Worm (Caenorhabditis elegans) whole organism, midembryonic: ENCODE data around the gene daz-1.

Experiments used
- T22C8.4 ChIP-seq: fragments of 200-800 bp; sonication (Bioruptor generic); IDR thresholded peaks from 2 replicates; pipeline ENCODE4 v1.3.6; 2022; ENCODE audit warnings: missing genetic modification characterization, missing compliant biosample characterization
- cog-1 ChIP-seq: sonication (generic microtip); optimal IDR thresholded peaks from 2 replicates; lab custom pipeline; 2016; ENCODE audit warnings: missing genetic modification characterization, missing compliant biosample characterization
- flt-1 ChIP-seq: fragments of 200-800 bp; sonication (Bioruptor generic); IDR thresholded peaks from 2 replicates; pipeline ENCODE4 v1.3.6; 2022; ENCODE audit warnings: missing genetic modification characterization, missing compliant biosample characterization
- klf-2 ChIP-seq: fragments of 200-800 bp; sonication (Bioruptor generic); conservative IDR thresholded peaks from 2 replicates; pipeline ENCODE4 v1.3.6; 2022; ENCODE audit warnings: missing genetic modification reagents, missing genetic modification characterization, missing compliant biosample characterization
- med-1 ChIP-seq: sonication (generic microtip); optimal IDR thresholded peaks from 2 replicates; lab custom pipeline; 2017; ENCODE audit warnings: missing genetic modification characterization, mild to moderate bottlenecking, missing compliant biosample characterization, antibody characterized with exemption, missing genetic modification reagents; ENCODE audit not compliant: insufficient read depth
- ref-1 ChIP-seq: fragments of 200-800 bp; sonication (Bioruptor generic); conservative IDR thresholded peaks from 2 replicates; pipeline ENCODE4 v1.3.6; 2022; ENCODE audit warnings: missing genetic modification reagents, missing genetic modification characterization, missing compliant biosample characterization
- tab-1 ChIP-seq: fragments of 200-800 bp; sonication (Bioruptor generic); IDR thresholded peaks from 2 replicates; pipeline ENCODE4 v1.3.6; 2022; ENCODE audit warnings: missing genetic modification characterization, missing compliant biosample characterization
- ztf-23 ChIP-seq: fragments of 200-800 bp; sonication (Bioruptor generic); IDR thresholded peaks from 2 replicates; pipeline ENCODE4 v1.3.6; 2022; ENCODE audit warnings: missing genetic modification reagents, missing genetic modification characterization, missing compliant biosample characterization
- ztf-29 ChIP-seq: fragments of 200-800 bp; sonication (Bioruptor generic); IDR thresholded peaks from 2 replicates; pipeline ENCODE4 v1.3.6; 2022; ENCODE audit warnings: missing genetic modification reagents, missing genetic modification characterization, missing compliant biosample characterization

daz-1 gene

DNA sequence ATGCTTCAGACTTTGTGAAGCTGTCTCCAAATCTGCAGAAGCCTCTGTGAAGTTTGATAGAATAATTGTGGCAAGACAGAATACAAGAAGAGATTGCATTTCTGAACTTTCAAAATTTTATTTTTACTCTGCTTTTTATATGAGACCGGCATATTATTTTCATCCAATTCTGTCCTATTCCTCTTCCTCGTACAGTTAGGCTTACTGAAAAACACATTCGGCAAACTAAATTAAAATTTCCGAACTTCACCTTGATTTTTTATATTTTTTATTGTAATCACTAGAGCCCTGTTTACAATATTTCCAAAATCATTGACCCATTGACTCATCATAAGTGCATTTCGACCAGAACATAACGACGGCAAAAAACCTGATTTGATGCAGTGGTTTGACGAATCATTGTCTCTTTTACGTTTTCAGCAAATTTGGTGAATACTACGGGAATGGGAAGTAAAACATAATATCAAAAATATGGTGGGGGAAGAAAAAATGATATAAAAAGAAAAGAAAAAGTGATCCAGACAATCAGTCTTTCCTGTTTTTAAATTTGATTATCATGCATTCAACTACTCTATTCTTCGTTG, 42.1 kb downstream of the daz-1 start, which contains the start of the genes suex-1 and F12A10.9:
Gene suex-1, minus strand, starts transcription at position 101 of the 584 bp plus-strand sequence.
Gene F12A10.9, plus strand, starts transcription at position 534 of the 584 bp plus-strand sequence.
- TF ChIP-seq klf-2 (GFP tag; lab: Robert Waterston, UW): no peak
- no peak for TF ChIP-seq T22C8.4 (GFP tag; lab: Robert Waterston, UW)
- no peak for TF ChIP-seq tab-1 (GFP tag; lab: Robert Waterston, UW)
- no peak for TF ChIP-seq ztf-29 (GFP tag; lab: Robert Waterston, UW)
- TF ChIP-seq cog-1 (tag; lab: Kevin White, UChicago): no peak
- no peak for TF ChIP-seq flt-1 (GFP tag; lab: Robert Waterston, UW)
- TF ChIP-seq ztf-23 (GFP tag; lab: Robert Waterston, UW): no peak
- TF ChIP-seq med-1 (GFP tag; lab: Kevin White, UChicago): no peak
- no peak for TF ChIP-seq ref-1 (GFP tag; lab: Robert Waterston, UW)

DNA sequence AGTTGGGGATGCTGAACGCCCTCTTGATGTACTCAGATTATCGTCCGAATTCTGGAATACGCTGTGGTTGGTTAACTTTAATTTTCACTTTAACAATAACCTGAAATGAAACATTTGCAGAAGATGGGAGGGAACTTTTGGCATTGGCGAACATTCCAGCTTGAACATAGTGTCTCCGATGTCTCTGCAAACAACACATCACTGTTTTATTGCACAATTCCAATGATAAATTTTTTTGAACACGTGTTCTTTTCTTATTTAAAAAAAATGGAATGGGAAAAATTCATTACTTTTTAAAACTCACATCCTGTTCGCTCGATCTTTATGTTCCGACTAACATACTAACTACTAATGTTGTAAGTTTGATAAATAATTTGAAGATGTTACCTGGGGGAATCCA, 44.4 kb downstream of the daz-1 start, which contains the start of gene fzy-1:
Gene fzy-1, plus strand, starts transcription at position 301 of the 400 bp plus-strand sequence.
- no peak for TF ChIP-seq ref-1 (GFP tag; lab: Robert Waterston, UW)
- no peak for TF ChIP-seq tab-1 (GFP tag; lab: Robert Waterston, UW)
- TF ChIP-seq flt-1 (GFP tag; lab: Robert Waterston, UW): no peak
- TF ChIP-seq med-1 (GFP tag; lab: Kevin White, UChicago): no peak

DNA sequence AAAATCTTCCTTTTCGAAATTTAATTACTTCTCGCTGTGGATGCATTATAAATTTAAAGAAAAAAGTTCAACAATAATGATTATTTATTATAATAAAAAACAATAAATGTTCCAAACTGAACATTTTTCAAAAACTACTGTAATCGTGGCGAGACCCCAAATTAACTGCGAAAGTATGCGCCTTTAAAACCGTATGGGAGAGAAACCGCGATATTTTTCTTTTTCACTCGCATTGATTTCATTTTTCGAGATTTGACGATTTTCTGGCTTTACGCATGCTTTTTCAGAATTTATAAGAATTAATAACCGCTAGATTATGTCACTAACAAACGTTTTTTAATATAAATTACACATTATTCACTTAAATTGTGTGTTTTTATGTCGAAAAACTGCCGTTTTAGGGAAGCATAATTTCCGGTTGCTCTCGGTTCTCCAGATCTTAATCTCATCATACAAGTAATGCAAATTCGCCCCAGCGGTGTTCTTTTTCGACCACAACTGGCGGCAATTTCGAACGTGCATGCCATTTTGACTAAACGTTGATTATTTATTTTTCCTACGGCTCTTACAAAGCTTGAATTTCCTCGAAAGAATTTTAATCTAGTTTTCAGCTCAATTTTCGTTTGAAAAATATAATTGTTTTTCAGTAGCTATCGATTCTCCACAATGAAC, 45.0 kb downstream of the daz-1 start, which contains the start of gene F12A10.8:
Gene F12A10.8, minus strand, starts transcription at position 79 of the 672 bp plus-strand sequence.
- TF ChIP-seq tab-1 (GFP tag; lab: Robert Waterston, UW) (no peak), med-1 (GFP tag; lab: Kevin White, UChicago) (no peak), ref-1 (GFP tag; lab: Robert Waterston, UW) (no peak), T22C8.4 (GFP tag; lab: Robert Waterston, UW) (no peak), flt-1 (GFP tag; lab: Robert Waterston, UW) (no peak), klf-2 (GFP tag; lab: Robert Waterston, UW) (no peak), cog-1 (tag; lab: Kevin White, UChicago) (no peak), ztf-23 (GFP tag; lab: Robert Waterston, UW) (no peak), ztf-29 (GFP tag; lab: Robert Waterston, UW) (no peak)

DNA sequence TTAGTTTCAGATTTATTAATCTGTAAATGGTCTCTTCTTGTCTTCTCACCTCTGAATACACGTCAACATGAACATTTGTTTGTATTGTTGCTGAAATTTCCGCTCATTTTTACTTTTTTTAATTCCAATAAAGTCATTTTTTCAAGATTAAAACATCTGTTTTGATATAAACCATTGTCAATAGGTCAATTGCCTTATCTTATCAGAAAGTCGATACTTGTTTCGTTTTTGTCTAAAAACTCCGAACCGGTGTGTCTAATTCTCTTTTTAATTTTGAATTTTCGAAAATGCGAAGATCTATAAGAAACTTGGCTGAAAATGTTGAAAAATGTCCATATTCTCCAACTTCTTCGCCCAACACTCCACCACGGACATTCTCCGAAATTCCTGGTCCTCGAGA, 47.7 kb downstream of the daz-1 start, which contains the start of gene cyp-44A1:
Gene cyp-44A1, plus strand, starts transcription at position 285 of the 400 bp plus-strand sequence.
- no peak for TF ChIP-seq T22C8.4 (GFP tag; lab: Robert Waterston, UW)
- no peak for TF ChIP-seq klf-2 (GFP tag; lab: Robert Waterston, UW)
- no peak for TF ChIP-seq ref-1 (GFP tag; lab: Robert Waterston, UW)
- no peak for TF ChIP-seq ztf-29 (GFP tag; lab: Robert Waterston, UW)
- TF ChIP-seq cog-1 (tag; lab: Kevin White, UChicago): no peak
- TF ChIP-seq flt-1 (GFP tag; lab: Robert Waterston, UW): no peak
- no peak for TF ChIP-seq med-1 (GFP tag; lab: Kevin White, UChicago)
- TF ChIP-seq tab-1 (GFP tag; lab: Robert Waterston, UW): no peak
- no peak for TF ChIP-seq ztf-23 (GFP tag; lab: Robert Waterston, UW)

DNA sequence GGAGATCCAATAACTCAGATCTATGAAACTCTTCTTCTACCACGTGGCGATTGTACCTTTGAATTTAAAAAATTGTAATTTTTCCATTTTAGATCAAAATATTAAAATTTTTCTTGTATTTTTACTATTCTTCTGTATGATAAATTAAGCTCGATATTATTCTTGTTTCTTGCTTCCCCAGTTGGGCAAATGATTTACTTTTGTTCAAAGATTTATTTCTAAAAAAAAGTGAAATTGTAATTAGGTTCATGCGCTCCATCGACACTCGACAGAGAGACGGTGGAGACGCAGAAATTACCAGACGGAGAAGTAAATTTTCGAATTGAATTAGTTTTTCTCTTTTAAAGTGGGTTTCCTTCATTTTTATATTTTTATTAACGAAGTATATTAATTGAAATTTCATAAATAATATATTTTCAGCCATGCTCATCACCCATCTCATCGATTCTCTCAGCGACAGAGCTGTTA, 49.7 kb downstream of the daz-1 start, which contains the start of gene npp-24:
Gene npp-24, plus strand, starts transcription at position 51 of the 468 bp plus-strand sequence.
- no peak for TF ChIP-seq klf-2 (GFP tag; lab: Robert Waterston, UW)
- no peak for TF ChIP-seq med-1 (GFP tag; lab: Kevin White, UChicago)
- TF ChIP-seq T22C8.4 (GFP tag; lab: Robert Waterston, UW): no peak
- no peak for TF ChIP-seq ztf-23 (GFP tag; lab: Robert Waterston, UW)
- TF ChIP-seq flt-1 (GFP tag; lab: Robert Waterston, UW): no peak
- no peak for TF ChIP-seq ztf-29 (GFP tag; lab: Robert Waterston, UW)
- TF ChIP-seq ref-1 (GFP tag; lab: Robert Waterston, UW): no peak
- TF ChIP-seq cog-1 (tag; lab: Kevin White, UChicago): no peak
- TF ChIP-seq tab-1 (GFP tag; lab: Robert Waterston, UW): no peak
